Worm (Caenorhabditis elegans): ENCODE results near the gene F47F2.3.

DNA sequence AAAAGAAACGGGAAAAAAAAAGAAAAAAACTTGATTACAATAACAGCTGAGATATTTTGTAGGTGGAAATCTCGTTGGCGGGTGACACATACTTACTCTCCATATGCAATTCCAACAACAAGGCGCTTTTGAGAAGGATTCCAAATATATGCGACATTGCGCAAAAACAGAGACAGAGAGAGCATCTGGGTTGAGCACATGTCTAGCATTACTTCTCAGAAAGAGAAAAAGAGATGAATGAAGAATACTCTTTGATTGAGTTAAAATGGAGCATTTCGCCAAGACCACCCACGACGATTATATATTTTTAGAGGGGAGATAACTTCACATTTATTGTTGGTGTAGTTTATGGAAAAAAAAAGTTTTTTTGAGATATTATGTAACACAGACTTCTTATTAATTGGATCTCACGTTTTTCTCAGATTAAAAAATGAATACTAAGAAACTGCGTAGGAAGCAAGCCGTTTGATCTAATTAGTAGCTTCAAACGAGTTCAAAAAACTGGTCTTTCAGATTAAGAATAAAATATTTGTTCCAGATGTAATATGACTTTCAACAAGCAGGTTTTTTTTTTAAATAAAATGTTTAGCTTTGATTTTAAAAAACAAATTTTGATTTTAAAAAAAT is 49.6 kb upstream of the F47F2.3 start:
- TF ChIP-seq ceh-16 (tag; optimal IDR thresholded peaks at IDR 0.05): no peak
- TF ChIP-seq nhr-25 (tag; optimal IDR thresholded peaks at IDR 0.05): no peak
- TF ChIP-seq unc-39 (tag; optimal IDR thresholded peaks at IDR 0.05): no peak
- TF ChIP-seq pqm-1 (tag; optimal IDR thresholded peaks at IDR 0.05): no peak
- TF ChIP-seq daf-12 (tag; optimal IDR thresholded peaks at IDR 0.05): no peak
- TF ChIP-seq fkh-10 (GFP tag; optimal IDR thresholded peaks at IDR 0.05): no peak
- no peak for TF ChIP-seq nhr-237 (tag; optimal IDR thresholded peaks at IDR 0.05)
- no peak for TF ChIP-seq lin-15B (tag; optimal IDR thresholded peaks at IDR 0.05)
- TF ChIP-seq nhr-11 (tag; optimal IDR thresholded peaks at IDR 0.05): no peak
- TF ChIP-seq egl-5 (tag; optimal IDR thresholded peaks at IDR 0.05): no peak

All from whole organism, L3 larva.